Fruit fly (Drosophila melanogaster) whole organism, embryonic: ENCODE measurements around the gene CG10063.

Source experiments
- Aef1 ChIP-seq: fragments of 200-800 bp; sonication (Bioruptor generic); IDR thresholded peaks from 3 replicates; pipeline ENCODE4 v1.3.6; 2022; ENCODE audit warnings: missing biosample characterization, missing genetic modification characterization
- B-H1 ChIP-seq: fragments of 200-800 bp; sonication (Bioruptor generic); IDR thresholded peaks from 3 replicates; pipeline ENCODE4 v1.3.6; 2022; ENCODE audit warnings: missing biosample characterization, missing genetic modification characterization
- CG10366 ChIP-seq: fragments of 200-800 bp; sonication (Bioruptor generic); IDR thresholded peaks from 2 replicates; pipeline ENCODE4 v1.3.6; 2022; ENCODE audit warnings: missing biosample characterization, missing genetic modification characterization
- CG10431 ChIP-seq: fragments of 200-800 bp; sonication (Bioruptor generic); optimal IDR thresholded peaks from 3 replicates; lab custom pipeline; 2018; ENCODE audit warnings: missing biosample characterization, mild to moderate bottlenecking, missing genetic modification characterization
- CG10462 ChIP-seq: fragments of 200-800 bp; sonication (Bioruptor generic); optimal IDR thresholded peaks from 2 replicates; lab custom pipeline; 2016; ENCODE audit warnings: missing biosample characterization, missing genetic modification characterization
- CG11247 ChIP-seq: fragments of 200-800 bp; sonication (Bioruptor generic); IDR thresholded peaks from 2 replicates; pipeline ENCODE4 v1.3.6; 2022; ENCODE audit warnings: missing biosample characterization, missing genetic modification characterization
- CG15601 ChIP-seq: fragments of 200-800 bp; sonication (Bioruptor generic); optimal IDR thresholded peaks from 3 replicates; lab custom pipeline; 2019; ENCODE audit warnings: missing biosample characterization, mild to moderate bottlenecking, missing genetic modification characterization, moderate library complexity
- CG17612 ChIP-seq: fragments of 200-800 bp; sonication (Bioruptor generic); IDR thresholded peaks from 2 replicates; pipeline ENCODE4 v1.3.6; 2022; ENCODE audit warnings: missing biosample characterization, missing genetic modification characterization
- CG18619 ChIP-seq: fragments of 200-800 bp; sonication (Bioruptor generic); optimal IDR thresholded peaks from 3 replicates; lab custom pipeline; 2017; ENCODE audit warnings: missing biosample characterization, mild to moderate bottlenecking, missing genetic modification characterization
- CG2120 ChIP-seq: fragments of 200-800 bp; sonication (Bioruptor generic); optimal IDR thresholded peaks from 3 replicates; lab custom pipeline; 2016; ENCODE audit warnings: missing biosample characterization, missing genetic modification characterization
- CG2678 ChIP-seq: fragments of 200-800 bp; sonication (Bioruptor generic); optimal IDR thresholded peaks from 3 replicates; lab custom pipeline; 2019; ENCODE audit warnings: missing biosample characterization, mild to moderate bottlenecking, missing genetic modification characterization, moderate library complexity
- CG2712 ChIP-seq: fragments of 200-800 bp; optimal IDR thresholded peaks from 3 replicates; lab custom pipeline; 2019; ENCODE audit warnings: missing biosample characterization, mild to moderate bottlenecking, missing genetic modification characterization, moderate library complexity
- CG30431 ChIP-seq: fragments of 200-800 bp; sonication (Bioruptor generic); optimal IDR thresholded peaks from 2 replicates; lab custom pipeline; 2017; ENCODE audit warnings: missing biosample characterization, missing genetic modification characterization
- CG32767 ChIP-seq: fragments of 200-800 bp; sonication (Bioruptor generic); IDR thresholded peaks from 2 replicates; pipeline ENCODE4 v1.3.6; 2022; ENCODE audit warnings: missing biosample characterization, missing genetic modification characterization
- CG6689 ChIP-seq: fragments of 200-800 bp; sonication (Bioruptor generic); IDR thresholded peaks from 2 replicates; pipeline ENCODE4 v1.3.6; 2022; ENCODE audit warnings: missing biosample characterization, missing genetic modification characterization
- CG7745 ChIP-seq: fragments of 200-800 bp; sonication (Bioruptor generic); optimal IDR thresholded peaks from 2 replicates; lab custom pipeline; 2018; ENCODE audit warnings: missing biosample characterization, mild to moderate bottlenecking, missing genetic modification characterization, moderate library complexity
- CG8359 ChIP-seq: fragments of 200-800 bp; sonication (Bioruptor generic); optimal IDR thresholded peaks from 2 replicates; lab custom pipeline; 2017; ENCODE audit warnings: missing biosample characterization, mild to moderate bottlenecking, missing genetic modification characterization, borderline replicate concordance
- Chrac-16 ChIP-seq: fragments of 200-800 bp; sonication (Bioruptor generic); optimal IDR thresholded peaks from 3 replicates; lab custom pipeline; 2016; ENCODE audit warnings: missing biosample characterization, missing genetic modification characterization
- CrebB ChIP-seq: fragments of 200-800 bp; sonication (Bioruptor generic); optimal IDR thresholded peaks from 3 replicates; lab custom pipeline; 2018; ENCODE audit warnings: missing biosample characterization, mild to moderate bottlenecking, missing genetic modification characterization
- Dek ChIP-seq: fragments of 200-800 bp; sonication (Bioruptor generic); optimal IDR thresholded peaks from 3 replicates; lab custom pipeline; 2019; ENCODE audit warnings: missing biosample characterization, mild to moderate bottlenecking, missing genetic modification characterization, moderate library complexity
- Dip3 ChIP-seq: fragments of 200-800 bp; sonication (Bioruptor generic); optimal IDR thresholded peaks from 3 replicates; lab custom pipeline; 2016; ENCODE audit warnings: missing biosample characterization, missing genetic modification characterization
- Fer1 ChIP-seq: fragments of 200-800 bp; sonication (Bioruptor generic); optimal IDR thresholded peaks from 2 replicates; lab custom pipeline; 2017; ENCODE audit warnings: missing biosample characterization, mild to moderate bottlenecking, missing genetic modification characterization
- GATAe ChIP-seq: fragments of 200-800 bp; sonication (Bioruptor generic); conservative IDR thresholded peaks from 2 replicates; pipeline ENCODE4 v1.3.6; 2022; ENCODE audit warnings: missing biosample characterization, missing genetic modification characterization
- Hr51 ChIP-seq, 2 experiments: fragments of 200-800 bp; sonication (Bioruptor generic); optimal IDR thresholded peaks; 2 replicates in 1 of 2; 3 replicates in 1 of 2; lab custom pipeline; 2016 to 2018; ENCODE audit warnings: missing biosample characterization in 2 of 2, missing genetic modification characterization in 2 of 2, mild to moderate bottlenecking in 1 of 2, moderate library complexity in 1 of 2
- Jarid2 ChIP-seq: fragments of 200-800 bp; sonication (Bioruptor generic); optimal IDR thresholded peaks from 3 replicates; lab custom pipeline; 2017; ENCODE audit warnings: mild to moderate bottlenecking, missing biosample characterization, missing genetic modification reagents, missing genetic modification characterization
- Lim3 ChIP-seq: fragments of 200-800 bp; sonication (Bioruptor generic); IDR thresholded peaks from 2 replicates; pipeline ENCODE4 v1.3.6; 2022; ENCODE audit warnings: missing biosample characterization, missing genetic modification characterization
- Max ChIP-seq: fragments of 200-800 bp; sonication (Bioruptor generic); optimal IDR thresholded peaks from 2 replicates; lab custom pipeline; 2016; ENCODE audit warnings: missing biosample characterization, mild to moderate bottlenecking, missing genetic modification characterization
- NC2β ChIP-seq: fragments of 200-800 bp; sonication (Bioruptor generic); optimal IDR thresholded peaks from 2 replicates; lab custom pipeline; 2016; ENCODE audit warnings: missing biosample characterization, missing genetic modification characterization
- Ptx1 ChIP-seq: fragments of 200-800 bp; sonication (Bioruptor generic); IDR thresholded peaks from 2 replicates; pipeline ENCODE4 v1.3.6; 2022; ENCODE audit warnings: missing biosample characterization, missing genetic modification characterization
- Sox100B ChIP-seq: fragments of 200-800 bp; sonication (Bioruptor generic); optimal IDR thresholded peaks from 3 replicates; lab custom pipeline; 2018; ENCODE audit warnings: missing biosample characterization, mild to moderate bottlenecking, missing genetic modification characterization
- Sox102F ChIP-seq: fragments of 200-800 bp; sonication (Bioruptor generic); optimal IDR thresholded peaks from 2 replicates; lab custom pipeline; 2018; ENCODE audit warnings: missing biosample characterization, mild to moderate bottlenecking, missing genetic modification characterization, moderate library complexity
- bsh ChIP-seq, 2 experiments: fragments of 200-800 bp; sonication (Bioruptor generic); optimal IDR thresholded peaks; 2 replicates each; lab custom pipeline; 2017 to 2018; ENCODE audit warnings: mild to moderate bottlenecking in 2 of 2, missing biosample characterization in 2 of 2, missing genetic modification characterization in 2 of 2, moderate library complexity in 1 of 2
- btn ChIP-seq: fragments of 200-800 bp; sonication (Bioruptor generic); optimal IDR thresholded peaks from 2 replicates; lab custom pipeline; 2016; ENCODE audit warnings: missing biosample characterization, missing genetic modification characterization
- chif ChIP-seq, 2 experiments: fragments of 200-800 bp; sonication (Bioruptor generic); optimal IDR thresholded peaks; 3 replicates each; lab custom pipeline; 2016; ENCODE audit warnings: missing biosample characterization in 2 of 2, missing genetic modification characterization in 2 of 2
- croc ChIP-seq: fragments of 200-800 bp; sonication (Bioruptor generic); conservative IDR thresholded peaks from 3 replicates; pipeline ENCODE4 v1.3.6; 2022; ENCODE audit warnings: missing biosample characterization, missing genetic modification characterization
- en ChIP-seq: fragments of 200-800 bp; sonication (Bioruptor generic); optimal IDR thresholded peaks from 2 replicates; lab custom pipeline; 2016; ENCODE audit warnings: missing biosample characterization, missing genetic modification characterization
- fd96Cb ChIP-seq: fragments of 200-800 bp; sonication (Bioruptor generic); optimal IDR thresholded peaks from 2 replicates; lab custom pipeline; 2018; ENCODE audit warnings: missing biosample characterization, mild to moderate bottlenecking, missing genetic modification characterization, moderate library complexity
- gem ChIP-seq: fragments of 200-800 bp; sonication (Bioruptor generic); optimal IDR thresholded peaks from 2 replicates; lab custom pipeline; 2019; ENCODE audit warnings: missing biosample characterization, mild to moderate bottlenecking, missing genetic modification characterization, moderate library complexity
- hbn ChIP-seq: fragments of 200-800 bp; sonication (Bioruptor generic); IDR thresholded peaks from 2 replicates; pipeline ENCODE4 v1.3.6; 2022; ENCODE audit warnings: missing biosample characterization, missing genetic modification characterization; ENCODE audit not compliant: partially characterized antibody
- hkb ChIP-seq, 2 experiments: fragments of 200-800 bp in 1 of 2; fragments of >200 bp in 1 of 2; sonication (Bioruptor generic) in 1 of 2; IDR thresholded peaks in 1 of 2; optimal IDR thresholded peaks in 1 of 2; 2 replicates each; pipeline versions ENCODE4 v1.3.6 to Lab custom; 2017 to 2022; ENCODE audit warnings: missing biosample characterization in 1 of 2, missing genetic modification characterization in 1 of 2
- lbe ChIP-seq: fragments of 200-800 bp; sonication (Bioruptor generic); optimal IDR thresholded peaks from 2 replicates; lab custom pipeline; 2016; ENCODE audit warnings: missing biosample characterization, mild to moderate bottlenecking, missing genetic modification characterization
- nom ChIP-seq: fragments of 200-800 bp; sonication (Bioruptor generic); optimal IDR thresholded peaks from 2 replicates; lab custom pipeline; 2017; ENCODE audit warnings: missing biosample characterization, missing genetic modification characterization, mild to moderate bottlenecking, moderate library complexity, missing genetic modification reagents
- org-1 ChIP-seq: fragments of 200-800 bp; sonication (Bioruptor generic); optimal IDR thresholded peaks from 2 replicates; lab custom pipeline; 2017; ENCODE audit warnings: missing biosample characterization, missing genetic modification characterization
- slbo ChIP-seq: fragments of 200-800 bp; sonication (Bioruptor generic); IDR thresholded peaks from 2 replicates; pipeline ENCODE4 v1.3.6; 2022; ENCODE audit warnings: missing biosample characterization, missing genetic modification characterization
- ssp ChIP-seq: fragments of 200-800 bp; sonication (Bioruptor generic); IDR thresholded peaks from 2 replicates; pipeline ENCODE4 v1.3.6; 2022; ENCODE audit warnings: missing biosample characterization, missing genetic modification characterization
- stc ChIP-seq: fragments of 200-800 bp; sonication (Bioruptor generic); IDR thresholded peaks from 2 replicates; pipeline ENCODE4 v1.3.6; 2022; ENCODE audit warnings: missing biosample characterization, missing genetic modification characterization
- sug ChIP-seq: fragments of 200-800 bp; optimal IDR thresholded peaks from 2 replicates; lab custom pipeline; 2019; ENCODE audit warnings: missing biosample characterization, mild to moderate bottlenecking, missing genetic modification characterization, moderate library complexity
- twi ChIP-seq: fragments of 200-800 bp; optimal IDR thresholded peaks from 2 replicates; lab custom pipeline; 2019; ENCODE audit warnings: missing biosample characterization, mild to moderate bottlenecking, missing genetic modification characterization, moderate library complexity
- wor ChIP-seq: fragments of 200-800 bp; sonication (Bioruptor generic); IDR thresholded peaks from 2 replicates; pipeline ENCODE4 v1.3.6; 2022; ENCODE audit warnings: missing biosample characterization, missing genetic modification characterization

Gene CG10063

DNA sequence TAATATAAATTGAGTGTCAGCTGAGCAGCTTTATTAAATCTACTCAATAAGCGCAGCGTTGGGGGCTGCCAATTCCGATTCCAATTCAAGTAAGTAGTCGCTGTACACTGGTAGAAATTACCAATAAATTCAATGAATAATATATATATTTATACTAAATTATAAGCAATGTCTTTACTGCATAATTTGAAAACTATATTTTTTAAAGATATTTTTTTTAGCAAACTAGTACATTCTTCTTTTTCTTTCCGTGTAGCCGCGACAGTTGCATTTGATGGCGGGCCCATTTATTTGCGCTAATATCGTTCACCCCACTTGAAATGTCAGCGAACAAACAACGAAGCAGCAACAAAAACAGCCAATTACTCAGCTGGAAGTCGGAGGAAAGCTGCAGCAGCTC lies 5.1 kb upstream of the CG10063 start (continued):
- TF ChIP-seq Hr51 (GFP tag; optimal IDR thresholded peaks at IDR 0.05; lab: Kevin White, UChicago): peak in 1 of 2 experiments; percentile 76
- peak; percentile 60 for TF ChIP-seq fd96Cb (tag; lab: Kevin White, UChicago)
- TF ChIP-seq B-H1: peak; percentile 52
- TF ChIP-seq croc (GFP tag; lab: Robert Waterston, UW): peak; percentile 40; the same call in 2 of the 3 replicates
- peak; percentile 72 for TF ChIP-seq CG2712 (tag; lab: Kevin White, UChicago)
- peak; percentile 57 for TF ChIP-seq Fer1 (GFP tag; lab: Kevin White, UChicago)
- peak; percentile 32 for TF ChIP-seq CG18619 (GFP tag; lab: Kevin White, UChicago)
- TF ChIP-seq CG7745 (tag; lab: Kevin White, UChicago): no peak
- peak; percentile 66 for TF ChIP-seq CG2678
- peak; percentile 60 for TF ChIP-seq CG15601 (tag; lab: Kevin White, UChicago)
- no peak for TF ChIP-seq CrebB (tag; lab: Kevin White, UChicago)
- no peak for TF ChIP-seq btn (GFP tag; lab: Kevin White, UChicago)
- peak; percentile 72 for TF ChIP-seq Ptx1 (GFP tag; lab: Robert Waterston, UW)
- peak; percentile 47 for TF ChIP-seq CG8359
- TF ChIP-seq wor (GFP tag; lab: Robert Waterston, UW): peak; percentile 44
- TF ChIP-seq chif (GFP tag; optimal IDR thresholded peaks at IDR 0.05; lab: Kevin White, UChicago): no peak
- peak; percentile 43; the same call in 1 of the 2 replicates for TF ChIP-seq ssp (GFP tag; lab: Robert Waterston, UW)
- peak; percentile 20 for TF ChIP-seq nom (GFP tag; lab: Kevin White, UChicago)
- TF ChIP-seq CG17612 (GFP tag; lab: Robert Waterston, UW): 0 out of 2 replicates have a peak, but pooled peaks have one; percentile 7
- no peak for TF ChIP-seq twi
- TF ChIP-seq CG32767 (GFP tag; lab: Robert Waterston, UW): peak; percentile 64; the same call in 1 of the 2 replicates
- TF ChIP-seq stc (GFP tag; lab: Robert Waterston, UW): peak; percentile 22; the same call in 1 of the 2 replicates
- TF ChIP-seq Lim3 (GFP tag; lab: Robert Waterston, UW): peak; percentile 52; the same call in 1 of the 2 replicates
- no peak; the same call in 1 of the 2 replicates for TF ChIP-seq GATAe (GFP tag; lab: Robert Waterston, UW)
- TF ChIP-seq lbe (GFP tag; lab: Kevin White, UChicago): peak; percentile 33
- peak; percentile 64 for TF ChIP-seq CG10366 (GFP tag; lab: Robert Waterston, UW)
- peak; percentile 42 for TF ChIP-seq Dek
- no peak for TF ChIP-seq CG2120 (GFP tag; lab: Kevin White, UChicago)
- peak; percentile 29 for TF ChIP-seq CG10462 (GFP tag; lab: Kevin White, UChicago)
- peak; percentile 32; the same call in 1 of the 3 replicates for TF ChIP-seq Aef1 (GFP tag; lab: Robert Waterston, UW)
- peak; percentile 67 for TF ChIP-seq slbo (GFP tag; lab: Robert Waterston, UW)
- TF ChIP-seq Max (GFP tag; lab: Kevin White, UChicago): no peak
- TF ChIP-seq hbn: no peak
- TF ChIP-seq Jarid2 (GFP tag; lab: Kevin White, UChicago): peak; percentile 8
- no peak for TF ChIP-seq hkb (optimal IDR thresholded peaks at IDR 0.05; lab: Kevin White, UChicago)
- peak; percentile 79 for TF ChIP-seq hkb (GFP tag; IDR thresholded peaks at IDR 0.05; lab: Robert Waterston, UW)
- peak in 1 of 2 experiments; percentile 74 for TF ChIP-seq bsh (GFP tag; optimal IDR thresholded peaks at IDR 0.05; lab: Kevin White, UChicago)
- TF ChIP-seq CG11247: peak; percentile 37; the same call in 1 of the 2 replicates
- TF ChIP-seq Sox102F: peak; percentile 81
- TF ChIP-seq en (GFP tag; lab: Kevin White, UChicago): no peak
- TF ChIP-seq CG10431 (GFP tag; lab: Kevin White, UChicago): no peak
- no peak for TF ChIP-seq sug (tag; lab: Kevin White, UChicago)
- TF ChIP-seq gem (tag; lab: Kevin White, UChicago): peak; percentile 79
- no peak for TF ChIP-seq NC2β (GFP tag; lab: Kevin White, UChicago)
- TF ChIP-seq CG6689 (GFP tag; lab: Robert Waterston, UW): peak; percentile 71
- TF ChIP-seq org-1: peak; percentile 9
- TF ChIP-seq Chrac-16 (GFP tag; lab: Kevin White, UChicago): peak; percentile 44
- no peak for TF ChIP-seq Dip3 (GFP tag; lab: Kevin White, UChicago)
- TF ChIP-seq Sox100B (GFP tag; lab: Kevin White, UChicago): peak; percentile 63
- TF ChIP-seq CG30431 (GFP tag; lab: Kevin White, UChicago): peak; percentile 23
